Fruit fly (Drosophila melanogaster): ENCODE measurements around the gene lin-52.

- TF ChIP-seq h (optimal IDR thresholded peaks at IDR 0.05) (no peak), Myc (optimal IDR thresholded peaks at IDR 0.05) (no peak), insv (optimal IDR thresholded peaks at IDR 0.05) (no peak), psq (optimal IDR thresholded peaks at IDR 0.05) (no peak), Sin3A (optimal IDR thresholded peaks at IDR 0.05) (no peak)
Measured at dm6 chrX:5754837-5755828, at the start of gene lin-52, which contains the start of gene CG15771.
